Fruit fly (Drosophila melanogaster) whole organism: ENCODE measurements around the gene CG4972.

Source experiments
- CG8478 ChIP-seq: fragments of >200 bp; optimal IDR thresholded peaks from 2 replicates; lab custom pipeline; 2018; ENCODE audit warnings: inconsistent platforms
- Dll ChIP-seq: fragments of >200 bp; optimal IDR thresholded peaks from 2 replicates; lab custom pipeline; 2017
- EcR ChIP-seq, 2 experiments: fragments of >200 bp; optimal IDR thresholded peaks; 2 replicates each; lab custom pipeline; 2017; ENCODE audit warnings: missing biosample characterization in 2 of 2, missing genetic modification characterization in 2 of 2, missing genetic modification reagents in 2 of 2
- pan ChIP-seq: fragments of >200 bp; optimal IDR thresholded peaks from 2 replicates; lab custom pipeline; 2017
- psq ChIP-seq: fragments of >200 bp; optimal IDR thresholded peaks from 2 replicates; lab custom pipeline; 2017
- usp ChIP-seq: fragments of >200 bp; optimal IDR thresholded peaks from 2 replicates; lab custom pipeline; 2017; ENCODE audit warnings: missing biosample characterization, missing genetic modification characterization, mixed read lengths

The CG4972 gene

DNA sequence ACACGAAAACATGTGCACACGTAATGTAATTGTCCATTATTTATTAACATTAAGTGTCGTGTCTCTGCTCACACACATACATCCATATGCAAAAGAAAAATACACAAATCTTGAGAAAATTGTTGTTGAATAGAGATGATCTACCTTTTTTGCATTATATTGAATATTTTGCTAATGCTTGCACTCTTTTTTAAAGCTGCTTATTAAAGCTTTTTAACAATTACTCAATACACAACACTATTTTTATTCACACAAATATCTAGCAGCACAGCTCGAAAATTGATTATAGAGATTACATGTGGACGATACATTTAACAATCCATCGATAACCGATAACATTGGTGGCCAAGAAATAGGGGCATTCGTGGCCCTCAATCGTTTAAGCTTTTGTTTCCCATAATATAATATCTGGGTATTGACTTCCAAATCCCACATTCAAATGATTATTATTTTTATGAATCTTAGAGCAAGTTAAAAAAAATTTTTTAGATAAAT lies 22.5 kb upstream of the CG4972 start, which contains the start of gene Ufd4:
TSS of gene Ufd4 (minus strand) at position 300 of the 495 bp plus-strand sequence.
- TF ChIP-seq usp (no peak), pan (lab: Kevin White, UChicago) (no peak), Dll (lab: Kevin White, UChicago) (no peak), EcR (GFP tag; optimal IDR thresholded peaks at IDR 0.05; lab: Kevin White, UChicago) (no peak), psq (no peak), CG8478 (no peak)

DNA sequence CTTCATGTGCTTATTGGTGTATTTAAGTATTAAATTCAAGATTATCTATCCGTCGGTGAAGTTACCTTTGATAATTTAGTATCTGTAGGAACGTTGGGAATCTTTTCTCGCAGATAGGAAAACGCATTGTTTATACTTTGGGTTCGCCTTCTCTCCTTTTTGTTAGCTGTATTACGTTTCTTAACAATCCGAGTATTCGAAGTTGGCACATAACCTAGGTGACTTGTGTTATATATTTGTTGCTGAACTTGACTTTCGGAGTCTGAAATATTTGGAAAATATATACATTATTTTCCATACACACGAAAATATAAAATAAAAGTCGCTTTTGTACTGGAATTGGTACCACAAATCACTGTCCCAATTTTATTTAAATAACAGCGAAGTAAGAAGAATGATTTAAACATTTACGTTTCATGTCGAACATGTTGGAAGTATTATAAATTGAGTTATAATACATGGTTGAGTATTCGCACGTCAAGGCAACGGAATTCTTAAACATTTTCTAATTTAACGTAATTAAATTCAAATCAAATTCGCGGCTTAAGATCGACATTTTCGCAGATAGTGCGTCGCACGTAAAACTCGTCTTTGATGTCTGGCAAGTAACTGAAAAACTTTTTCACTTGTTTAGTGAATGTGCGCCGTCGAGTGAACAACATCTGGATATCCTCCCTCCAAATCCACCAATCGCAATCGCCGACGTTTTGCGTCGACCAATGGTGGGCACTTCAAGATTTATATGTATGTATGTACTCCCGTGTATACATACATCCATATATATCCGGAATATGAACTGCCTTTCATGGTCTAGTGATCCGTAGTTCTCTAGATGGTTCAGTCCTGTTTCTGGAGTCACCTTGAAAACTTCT lies 19.6 kb upstream of the CG4972 start, which contains the start of gene Hand:
TSS of gene Hand (minus strand) at position 588 of the 872 bp plus-strand sequence.
- TF ChIP-seq usp (no peak), EcR (GFP tag; optimal IDR thresholded peaks at IDR 0.05; lab: Kevin White, UChicago) (no peak), psq (no peak), CG8478 (no peak), pan (lab: Kevin White, UChicago) (no peak), Dll (lab: Kevin White, UChicago) (no peak)

DNA sequence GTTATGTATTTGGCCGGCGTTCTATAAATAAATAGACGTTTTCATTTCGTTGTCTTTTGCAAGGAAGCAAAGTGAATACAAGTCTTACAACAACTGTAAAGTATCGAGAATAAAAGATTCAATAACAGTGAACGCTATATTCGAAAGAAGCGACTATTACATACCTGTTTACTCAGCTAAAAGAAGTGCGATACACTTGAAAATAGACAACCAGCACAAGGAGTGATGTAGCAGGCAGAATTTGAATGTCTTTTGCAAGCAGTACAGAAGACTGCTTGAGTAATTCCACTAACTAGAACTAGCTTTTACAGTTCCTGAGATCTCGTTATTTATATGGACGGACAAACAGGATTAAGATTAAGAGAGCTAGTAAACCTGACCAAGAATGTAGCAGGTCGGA lies 16.3 kb upstream of the CG4972 start:
- no peak for TF ChIP-seq CG8478
- no peak for TF ChIP-seq pan (lab: Kevin White, UChicago)
- no peak for TF ChIP-seq EcR (GFP tag; optimal IDR thresholded peaks at IDR 0.05; lab: Kevin White, UChicago)
- no peak for TF ChIP-seq usp
- TF ChIP-seq Dll (lab: Kevin White, UChicago): no peak
- TF ChIP-seq psq: no peak

dm6 chr2L:10299077-10299809 lies 15.3 kb upstream of the CG4972 start:
- TF ChIP-seq Dll (lab: Kevin White, UChicago) (no peak), EcR (GFP tag; optimal IDR thresholded peaks at IDR 0.05; lab: Kevin White, UChicago) (no peak), pan (lab: Kevin White, UChicago) (no peak), CG8478 (no peak), usp (no peak)

dm6 chr2L:10299810-10300147 lies 14.8 kb upstream of the CG4972 start, which contains the start of gene CYLD:
TSS of gene CYLD (minus strand) at chr2L:10299847.
- TF ChIP-seq Dll (lab: Kevin White, UChicago) (no peak), psq (no peak), CG8478 (no peak), EcR (GFP tag; optimal IDR thresholded peaks at IDR 0.05; lab: Kevin White, UChicago) (no peak), usp (no peak), pan (lab: Kevin White, UChicago) (no peak)

DNA sequence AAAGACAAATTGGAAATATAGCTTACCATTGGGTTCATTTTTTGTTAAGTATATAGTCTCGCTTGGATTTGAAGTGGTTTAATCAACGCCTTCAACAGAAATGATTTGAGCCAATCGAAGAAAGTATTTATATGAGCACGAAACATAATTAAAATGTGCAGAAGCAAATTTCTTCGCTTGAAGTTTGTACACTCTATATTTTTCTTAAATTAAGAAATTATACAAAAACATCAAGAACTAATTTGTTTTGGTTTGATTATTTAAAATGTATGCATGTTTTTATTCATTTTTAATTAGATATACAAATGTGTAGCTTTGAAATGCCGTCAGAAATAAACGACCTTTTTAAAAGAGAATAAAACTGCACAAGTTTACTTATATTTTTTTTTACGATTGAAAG lies 12.7 kb upstream of the CG4972 start, which contains the start of gene CG13138:
TSS of gene CG13138 (minus strand) at position 101 of the 400 bp plus-strand sequence.
- TF ChIP-seq Dll (lab: Kevin White, UChicago): no peak
- TF ChIP-seq EcR (GFP tag; optimal IDR thresholded peaks at IDR 0.05; lab: Kevin White, UChicago): no peak
- no peak for TF ChIP-seq usp
- no peak for TF ChIP-seq pan (lab: Kevin White, UChicago)
- TF ChIP-seq CG8478: no peak
- no peak for TF ChIP-seq psq

DNA sequence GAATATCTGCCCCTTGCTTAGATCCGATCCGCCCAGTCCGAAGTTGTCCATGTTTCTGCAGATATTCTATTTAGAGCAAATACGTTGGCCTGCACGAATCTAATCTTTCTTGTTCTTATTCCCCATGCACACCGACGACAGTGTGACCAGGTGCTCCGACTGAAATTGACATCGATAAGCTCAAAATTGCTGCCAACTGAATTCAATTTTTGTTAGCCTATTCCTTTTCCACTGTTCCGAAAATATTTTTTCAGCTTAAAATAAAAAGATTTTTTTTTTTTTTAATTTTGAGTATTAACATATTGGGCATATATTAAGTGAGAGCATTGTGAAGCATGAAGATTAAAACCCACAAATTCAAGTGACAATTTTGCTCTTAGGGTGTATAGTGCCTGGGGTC lies 10.8 kb upstream of the CG4972 start, which contains the start of gene nmd:
TSS of gene nmd (minus strand) at position 162 of the 400 bp plus-strand sequence.
- TF ChIP-seq CG8478: no peak
- no peak for TF ChIP-seq pan (lab: Kevin White, UChicago)
- TF ChIP-seq EcR (GFP tag; optimal IDR thresholded peaks at IDR 0.05; lab: Kevin White, UChicago): no peak
- TF ChIP-seq Dll (lab: Kevin White, UChicago): no peak
- no peak for TF ChIP-seq usp
- no peak for TF ChIP-seq psq

- TF ChIP-seq EcR (GFP tag; optimal IDR thresholded peaks at IDR 0.05; lab: Kevin White, UChicago) (no peak), pan (lab: Kevin White, UChicago) (no peak), psq (no peak), usp (no peak), CG8478 (no peak), Dll (lab: Kevin White, UChicago) (no peak)
Measured at dm6 chr2L:10305538-10306147, 8.9 kb upstream of the CG4972 start.

- TF ChIP-seq psq: no peak
- TF ChIP-seq Dll (lab: Kevin White, UChicago): no peak
- TF ChIP-seq usp: no peak
- no peak for TF ChIP-seq pan (lab: Kevin White, UChicago)
- TF ChIP-seq EcR (GFP tag; optimal IDR thresholded peaks at IDR 0.05; lab: Kevin White, UChicago): no peak
Measured at dm6 chr2L:10306518-10307260, 7.9 kb upstream of the CG4972 start, which contains the start of the genes CG5390 and CG4968. TSS of gene CG5390 (minus strand) at chr2L:10306594. TSS of gene CG4968 (plus strand) at chr2L:10306922.

dm6 chr2L:10310614-10311382 lies 3.8 kb upstream of the CG4972 start, which contains the start of gene Cdk5alpha:
TSS of gene Cdk5alpha (minus strand) at chr2L:10310956.
- TF ChIP-seq psq (no peak), EcR (GFP tag; optimal IDR thresholded peaks at IDR 0.05; lab: Kevin White, UChicago) (no peak), usp (no peak), Dll (lab: Kevin White, UChicago) (no peak), pan (lab: Kevin White, UChicago) (no peak), CG8478 (no peak)
